Worm (Caenorhabditis elegans) whole organism, L4 larva: ENCODE data around the gene C13A2.12.

ENCODE experiments used
- lin-1 ChIP-seq: fragments of 200-800 bp; sonication (Bioruptor generic); IDR thresholded peaks from 2 replicates; pipeline ENCODE4 v1.3.6; 2022; ENCODE audit warnings: missing genetic modification reagents, missing genetic modification characterization, missing compliant biosample characterization
- saeg-2 ChIP-seq: fragments of 200-800 bp; sonication (Bioruptor generic); IDR thresholded peaks from 2 replicates; pipeline ENCODE4 v1.3.6; 2022; ENCODE audit warnings: missing genetic modification reagents, missing genetic modification characterization, missing compliant biosample characterization

DNA sequence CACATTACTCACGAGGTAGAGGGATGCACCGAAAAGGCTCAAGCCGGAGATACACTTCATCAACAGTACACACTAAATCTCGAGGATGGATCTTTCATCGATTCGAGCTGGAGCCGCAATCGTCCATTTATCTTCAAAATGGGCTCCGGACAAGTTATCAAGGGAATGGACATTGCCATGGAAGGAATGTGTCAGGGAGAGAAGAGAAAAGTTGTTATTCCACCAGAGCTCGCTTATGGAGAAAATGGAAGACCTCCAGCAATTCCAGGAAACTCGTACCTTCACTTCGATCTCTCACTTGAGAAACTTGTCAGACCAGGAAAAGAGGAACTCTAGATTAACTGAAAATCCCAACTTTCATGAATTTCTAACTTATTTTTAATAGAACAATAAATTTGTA is 33.2 kb upstream of the C13A2.12 start:
- TF ChIP-seq lin-1 (GFP tag; lab: Robert Waterston, UW) (no peak), saeg-2 (no peak)
